Fruit fly (Drosophila melanogaster): ENCODE results near the gene Trp1.

DNA sequence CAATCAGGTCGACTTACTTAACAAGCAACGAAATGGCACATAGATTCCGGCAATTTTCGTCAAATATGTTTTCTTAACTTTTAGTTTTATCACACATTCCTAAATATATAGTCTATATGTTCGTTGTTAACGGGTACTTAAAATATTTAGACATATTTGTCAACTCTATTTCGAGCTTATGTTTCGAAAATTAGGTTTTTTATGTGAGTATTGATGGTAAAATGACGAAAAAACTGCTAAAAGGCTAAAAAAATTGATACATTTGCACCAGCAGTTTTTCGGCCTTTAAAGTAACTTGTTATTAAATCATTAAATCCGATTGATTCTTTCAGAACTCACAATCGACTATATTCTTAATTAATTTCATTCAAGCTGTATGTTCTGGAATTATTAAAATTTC lies 8.2 kb downstream of the Trp1 start, which contains the start of gene CG13131:
- TF ChIP-seq N (GFP tag; optimal IDR thresholded peaks at IDR 0.05) (no peak), brk (GFP tag; optimal IDR thresholded peaks at IDR 0.05) (no peak), h (GFP tag; optimal IDR thresholded peaks at IDR 0.05) (no peak), usp (GFP tag; optimal IDR thresholded peaks at IDR 0.05) (no peak), pan (optimal IDR thresholded peaks at IDR 0.05) (no peak), Vsx2 (GFP tag; optimal IDR thresholded peaks at IDR 0.05; ENCODE audit: partially characterized antibody) (no peak), GATAd (GFP tag; optimal IDR thresholded peaks at IDR 0.05) (no peak)

Measured in whole organism, wandering third instar larva.